Fruit fly (Drosophila melanogaster): ENCODE data around the gene Nrt.
A peak's percentile ranks its signal among the peaks of the same experiment; 100 is the strongest.

Gene Nrt

DNA sequence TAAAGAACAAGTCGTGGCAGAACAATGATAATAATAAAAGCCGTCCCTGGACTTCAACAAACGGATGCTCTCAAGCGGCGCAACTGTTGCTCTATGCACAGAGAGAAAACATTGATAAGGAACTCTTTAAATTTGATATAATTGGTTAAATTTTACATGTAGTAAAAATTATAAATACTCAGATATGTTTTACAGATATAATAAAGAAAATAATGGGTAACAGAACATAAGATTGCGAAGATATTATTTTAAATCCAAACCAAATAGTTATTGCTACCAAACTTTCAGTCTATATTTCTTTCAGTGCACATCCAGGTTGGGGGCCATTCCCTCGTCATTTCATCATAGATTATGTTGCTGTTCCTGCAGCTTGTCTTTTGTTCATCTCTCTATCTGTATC, 16.1 kb upstream of the Nrt start:
- TF ChIP-seq lilli (GFP tag; optimal IDR thresholded peaks at IDR 0.05) (no peak), CG4820 (GFP tag; optimal IDR thresholded peaks at IDR 0.05) (no peak), gem (tag; optimal IDR thresholded peaks at IDR 0.05) (peak; percentile 70), Antp (GFP tag; optimal IDR thresholded peaks at IDR 0.05) (no peak), hkb (optimal IDR thresholded peaks at IDR 0.05) (no peak), hkb (GFP tag; IDR thresholded peaks at IDR 0.05) (peak; percentile 45; the same call in 1 of the 2 replicates), CG15696 (tag; optimal IDR thresholded peaks at IDR 0.05) (peak; percentile 54), repo (GFP tag; optimal IDR thresholded peaks at IDR 0.05) (no peak), CG10321 (GFP tag; IDR thresholded peaks at IDR 0.05) (no peak), Dref (GFP tag; IDR thresholded peaks at IDR 0.05) (no peak), CG2712 (tag; optimal IDR thresholded peaks at IDR 0.05) (peak; percentile 84), CG8924 (tag; optimal IDR thresholded peaks at IDR 0.05) (peak; percentile 32), CG30431 (GFP tag; optimal IDR thresholded peaks at IDR 0.05) (peak; percentile 12), p53 (GFP tag; optimal IDR thresholded peaks at IDR 0.05) (no peak), sob (GFP tag; IDR thresholded peaks at IDR 0.05) (no peak), CG5180 (GFP tag; optimal IDR thresholded peaks at IDR 0.05) (no peak), Xrp1 (GFP tag; IDR thresholded peaks at IDR 0.05) (peak; percentile 69; the same call in 1 of the 2 replicates), CG12155 (GFP tag; optimal IDR thresholded peaks at IDR 0.05) (no peak), CG11560 (tag; IDR thresholded peaks at IDR 0.05) (no peak), Adf1 (GFP tag; IDR thresholded peaks at IDR 0.05) (no peak), CG4707 (GFP tag; optimal IDR thresholded peaks at IDR 0.05) (no peak), Usf (GFP tag; optimal IDR thresholded peaks at IDR 0.05) (no peak), grau (tag; optimal IDR thresholded peaks at IDR 0.05) (no peak), lola (GFP tag; optimal IDR thresholded peaks at IDR 0.05) (peak in 1 of 3 experiments; percentile 63), Neu2 (GFP tag; optimal IDR thresholded peaks at IDR 0.05; ENCODE audit: borderline replicate concordance) (no peak), CG34376 (GFP tag; optimal IDR thresholded peaks at IDR 0.05) (no peak), klu (GFP tag; IDR thresholded peaks at IDR 0.05) (no peak), CG2875 (GFP tag; optimal IDR thresholded peaks at IDR 0.05) (peak; percentile 13), CG11695 (GFP tag; IDR thresholded peaks at IDR 0.05) (peak; percentile 35; the same call in 1 of the 3 replicates), eyg (GFP tag; optimal IDR thresholded peaks at IDR 0.05) (no peak), ewg (GFP tag; optimal IDR thresholded peaks at IDR 0.05) (no peak), GATAe (GFP tag; conservative IDR thresholded peaks at IDR 0.05) (no peak), CG11696 (GFP tag; IDR thresholded peaks at IDR 0.05) (no peak), Sox102F (GFP tag; optimal IDR thresholded peaks at IDR 0.05) (peak; percentile 2), Poxn (GFP tag; IDR thresholded peaks at IDR 0.05) (no peak), h (optimal IDR thresholded peaks at IDR 0.05) (no peak), CG1603 (tag; optimal IDR thresholded peaks at IDR 0.05) (no peak), onecut (GFP tag; IDR thresholded peaks at IDR 0.05) (no peak), luna (GFP tag; optimal IDR thresholded peaks at IDR 0.05) (no peak), kni (GFP tag; optimal IDR thresholded peaks at IDR 0.05) (no peak), Six4 (GFP tag; optimal IDR thresholded peaks at IDR 0.05) (peak; percentile 27), Eip74EF (GFP tag; optimal IDR thresholded peaks at IDR 0.05) (peak in 1 of 2 experiments; percentile 26), CG9437 (GFP tag; optimal IDR thresholded peaks at IDR 0.05) (no peak), CG15011 (GFP tag; optimal IDR thresholded peaks at IDR 0.05) (no peak), Fer1 (GFP tag; optimal IDR thresholded peaks at IDR 0.05) (no peak), Hr78 (GFP tag; optimal IDR thresholded peaks at IDR 0.05) (no peak), wor (GFP tag; IDR thresholded peaks at IDR 0.05) (no peak), Sry-β (GFP tag; optimal IDR thresholded peaks at IDR 0.05) (no peak), CG17568 (GFP tag; optimal IDR thresholded peaks at IDR 0.05) (no peak), unpg (GFP tag; optimal IDR thresholded peaks at IDR 0.05) (peak; percentile 18), CG4328 (GFP tag; optimal IDR thresholded peaks at IDR 0.05) (no peak)

Measured in whole organism, embryonic.